Fruit fly (Drosophila melanogaster) whole organism, embryonic: ENCODE measurements around the gene CG31752.

Experiments used
- Aef1 ChIP-seq: fragments of 200-800 bp; sonication (Bioruptor generic); IDR thresholded peaks from 3 replicates; pipeline ENCODE4 v1.3.6; 2022; ENCODE audit warnings: missing biosample characterization, missing genetic modification characterization
- Atf6 ChIP-seq: fragments of 200-800 bp; sonication (Bioruptor generic); IDR thresholded peaks from 2 replicates; pipeline ENCODE4 v1.3.6; 2022; ENCODE audit warnings: missing biosample characterization, missing genetic modification characterization
- Awh ChIP-seq: fragments of 200-800 bp; sonication (Bioruptor generic); IDR thresholded peaks from 2 replicates; pipeline ENCODE4, ENCODE4 v1.3.6; 2022; ENCODE audit warnings: missing biosample characterization, missing genetic modification characterization
- CG10321 ChIP-seq: fragments of 200-800 bp; sonication (Bioruptor generic); IDR thresholded peaks from 2 replicates; pipeline ENCODE4 v1.3.6; 2022; ENCODE audit warnings: missing biosample characterization, missing genetic modification characterization
- CG11085 ChIP-seq: fragments of 200-800 bp; sonication (Bioruptor generic); IDR thresholded peaks from 2 replicates; pipeline ENCODE4 v1.3.6; 2022; ENCODE audit warnings: missing biosample characterization, missing genetic modification characterization
- CG12071 ChIP-seq: fragments of 200-800 bp; sonication (Bioruptor generic); optimal IDR thresholded peaks from 3 replicates; lab custom pipeline; 2018; ENCODE audit warnings: missing biosample characterization, mild to moderate bottlenecking, missing genetic modification characterization
- CG12769 ChIP-seq: fragments of 200-800 bp; sonication (Bioruptor generic); optimal IDR thresholded peaks from 2 replicates; lab custom pipeline; 2019; ENCODE audit warnings: missing biosample characterization, mild to moderate bottlenecking, missing genetic modification characterization, moderate library complexity
- CG14050 ChIP-seq: fragments of 200-800 bp; sonication (Bioruptor generic); IDR thresholded peaks from 3 replicates; pipeline ENCODE4 v1.3.6; 2022; ENCODE audit warnings: missing biosample characterization, missing genetic modification characterization
- CG18011 ChIP-seq: fragments of 200-800 bp; sonication (Bioruptor generic); optimal IDR thresholded peaks from 2 replicates; lab custom pipeline; 2017; ENCODE audit warnings: missing biosample characterization, missing genetic modification characterization, mild to moderate bottlenecking, moderate library complexity, missing genotype
- CG1832 ChIP-seq: fragments of 200-800 bp; sonication (Bioruptor generic); optimal IDR thresholded peaks from 2 replicates; lab custom pipeline; 2017; ENCODE audit warnings: missing biosample characterization, mild to moderate bottlenecking, missing genetic modification characterization, inconsistent platforms
- CG2875 ChIP-seq: fragments of 200-800 bp; sonication (Bioruptor generic); optimal IDR thresholded peaks from 2 replicates; lab custom pipeline; 2017; ENCODE audit warnings: missing biosample characterization, mild to moderate bottlenecking, missing genetic modification characterization, missing genetic modification reagents
- CG30020 ChIP-seq: fragments of 200-800 bp; optimal IDR thresholded peaks from 2 replicates; lab custom pipeline; 2019; ENCODE audit warnings: missing biosample characterization, mild to moderate bottlenecking, missing genetic modification characterization, moderate library complexity
- CG31365 ChIP-seq: fragments of 200-800 bp; sonication (Bioruptor generic); optimal IDR thresholded peaks from 2 replicates; lab custom pipeline; 2018; ENCODE audit warnings: missing biosample characterization, mild to moderate bottlenecking, missing genetic modification characterization
- CG34422 ChIP-seq: fragments of 200-800 bp; sonication (Bioruptor generic); IDR thresholded peaks from 3 replicates; pipeline ENCODE4 v1.3.6; 2022; ENCODE audit warnings: missing biosample characterization, missing genetic modification characterization
- CG42726 ChIP-seq: fragments of 200-800 bp; sonication (Bioruptor generic); IDR thresholded peaks from 2 replicates; pipeline ENCODE4 v1.3.6; 2022; ENCODE audit warnings: missing biosample characterization, missing genetic modification characterization; ENCODE audit not compliant: partially characterized antibody
- CG4360 ChIP-seq: fragments of 200-800 bp; sonication (Bioruptor generic); IDR thresholded peaks from 2 replicates; pipeline ENCODE4 v1.3.6; 2022; ENCODE audit warnings: missing biosample characterization, missing genetic modification characterization
- CG4730 ChIP-seq: fragments of 200-800 bp; sonication (Bioruptor generic); IDR thresholded peaks from 2 replicates; pipeline ENCODE4 v1.3.6; 2022; ENCODE audit warnings: missing biosample characterization, missing genetic modification characterization
- CG6175 ChIP-seq: fragments of 200-800 bp; sonication (Bioruptor generic); IDR thresholded peaks from 3 replicates; pipeline ENCODE4 v1.3.6; 2022; ENCODE audit warnings: missing biosample characterization, missing genetic modification characterization
- CG7745 ChIP-seq: fragments of 200-800 bp; sonication (Bioruptor generic); optimal IDR thresholded peaks from 2 replicates; lab custom pipeline; 2018; ENCODE audit warnings: missing biosample characterization, mild to moderate bottlenecking, missing genetic modification characterization, moderate library complexity
- CG7786 ChIP-seq: fragments of 200-800 bp; sonication (Bioruptor generic); optimal IDR thresholded peaks from 2 replicates; lab custom pipeline; 2016; ENCODE audit warnings: missing biosample characterization, missing genetic modification characterization
- CG9437 ChIP-seq: fragments of 200-800 bp; sonication (Bioruptor generic); optimal IDR thresholded peaks from 2 replicates; lab custom pipeline; 2018; ENCODE audit warnings: missing biosample characterization, mild to moderate bottlenecking, missing genetic modification characterization
- CG9932 ChIP-seq: fragments of 200-800 bp; sonication (Bioruptor generic); IDR thresholded peaks from 2 replicates; pipeline ENCODE4 v1.3.6; 2022; ENCODE audit warnings: missing biosample characterization, missing genetic modification characterization
- Deaf1 ChIP-seq: fragments of 200-800 bp; optimal IDR thresholded peaks from 3 replicates; lab custom pipeline; 2019; ENCODE audit warnings: missing biosample characterization, mild to moderate bottlenecking, missing genetic modification characterization, moderate library complexity
- GATAe ChIP-seq: fragments of 200-800 bp; sonication (Bioruptor generic); conservative IDR thresholded peaks from 2 replicates; pipeline ENCODE4 v1.3.6; 2022; ENCODE audit warnings: missing biosample characterization, missing genetic modification characterization
- Hmx ChIP-seq: fragments of 200-800 bp; sonication (Bioruptor generic); optimal IDR thresholded peaks from 2 replicates; lab custom pipeline; 2016; ENCODE audit warnings: missing biosample characterization, missing genetic modification characterization
- Jarid2 ChIP-seq: fragments of 200-800 bp; sonication (Bioruptor generic); optimal IDR thresholded peaks from 3 replicates; lab custom pipeline; 2017; ENCODE audit warnings: mild to moderate bottlenecking, missing biosample characterization, missing genetic modification reagents, missing genetic modification characterization
- Med ChIP-seq: fragments of 200-800 bp; sonication (Bioruptor generic); peaks from one replicate; lab custom pipeline; 2016; ENCODE audit warnings: missing biosample characterization, missing genetic modification characterization, mild to moderate bottlenecking, inconsistent platforms, moderate library complexity
- Neu2 ChIP-seq: fragments of 200-800 bp; sonication (Bioruptor generic); optimal IDR thresholded peaks from 3 replicates; lab custom pipeline; 2016; ENCODE audit warnings: missing biosample characterization, missing genetic modification characterization, borderline replicate concordance
- Nf-YB ChIP-seq: fragments of 200-800 bp; sonication (Bioruptor generic); optimal IDR thresholded peaks from 3 replicates; lab custom pipeline; 2019; ENCODE audit warnings: missing biosample characterization, mild to moderate bottlenecking, missing genetic modification characterization, moderate library complexity
- Sry-β ChIP-seq: fragments of 200-800 bp; sonication (Bioruptor generic); optimal IDR thresholded peaks from 2 replicates; lab custom pipeline; 2018; ENCODE audit warnings: missing biosample characterization, mild to moderate bottlenecking, missing genetic modification characterization, moderate library complexity
- Taf1 ChIP-seq: fragments of 200-800 bp; sonication (Bioruptor generic); IDR thresholded peaks from 2 replicates; pipeline ENCODE4 v1.3.6; 2022; ENCODE audit warnings: missing biosample characterization, missing genetic modification characterization
- bbx ChIP-seq: fragments of 200-800 bp; sonication (Bioruptor generic); IDR thresholded peaks from 2 replicates; pipeline ENCODE4 v1.3.6; 2022; ENCODE audit warnings: missing biosample characterization, missing genetic modification characterization; ENCODE audit not compliant: partially characterized antibody
- bsh ChIP-seq, 2 experiments: fragments of 200-800 bp; sonication (Bioruptor generic); optimal IDR thresholded peaks; 2 replicates each; lab custom pipeline; 2017 to 2018; ENCODE audit warnings: mild to moderate bottlenecking in 2 of 2, missing biosample characterization in 2 of 2, missing genetic modification characterization in 2 of 2, moderate library complexity in 1 of 2
- caup ChIP-seq: fragments of 200-800 bp; sonication (Bioruptor generic); optimal IDR thresholded peaks from 3 replicates; lab custom pipeline; 2017; ENCODE audit warnings: missing biosample characterization, mild to moderate bottlenecking, missing genetic modification characterization, moderate library complexity; ENCODE audit not compliant: severe bottlenecking
- crc ChIP-seq: fragments of 200-800 bp; sonication (Bioruptor generic); optimal IDR thresholded peaks from 2 replicates; lab custom pipeline; 2016; ENCODE audit warnings: missing biosample characterization, missing genetic modification characterization
- crol ChIP-seq: fragments of 200-800 bp; sonication (Bioruptor generic); IDR thresholded peaks from 2 replicates; pipeline ENCODE4 v1.3.6; 2022; ENCODE audit warnings: missing biosample characterization, missing genetic modification characterization
- dati ChIP-seq: fragments of 200-800 bp; sonication (Bioruptor generic); IDR thresholded peaks from 2 replicates; pipeline ENCODE4 v1.3.6; 2022; ENCODE audit warnings: missing biosample characterization, missing genetic modification characterization
- gcm ChIP-seq: fragments of 200-800 bp; sonication (Bioruptor generic); optimal IDR thresholded peaks from 2 replicates; lab custom pipeline; 2019; ENCODE audit warnings: missing biosample characterization, mild to moderate bottlenecking, missing genetic modification characterization, moderate library complexity
- h ChIP-seq: fragments of >200 bp; optimal IDR thresholded peaks from 2 replicates; lab custom pipeline; 2017
- ham ChIP-seq: fragments of 200-800 bp; sonication (Bioruptor generic); IDR thresholded peaks from 2 replicates; pipeline ENCODE4 v1.3.6; 2022; ENCODE audit warnings: missing biosample characterization, missing genetic modification characterization
- hb ChIP-seq: fragments of 200-800 bp; sonication (Bioruptor generic); IDR thresholded peaks from 3 replicates; pipeline ENCODE4 v1.3.6; 2022; ENCODE audit warnings: missing biosample characterization, missing genetic modification characterization; ENCODE audit not compliant: partially characterized antibody
- hbn ChIP-seq: fragments of 200-800 bp; sonication (Bioruptor generic); IDR thresholded peaks from 2 replicates; pipeline ENCODE4 v1.3.6; 2022; ENCODE audit warnings: missing biosample characterization, missing genetic modification characterization; ENCODE audit not compliant: partially characterized antibody
- kah ChIP-seq: fragments of 200-800 bp; sonication (Bioruptor generic); optimal IDR thresholded peaks from 2 replicates; lab custom pipeline; 2018; ENCODE audit warnings: missing biosample characterization, mild to moderate bottlenecking, missing genetic modification characterization
- pho ChIP-seq: fragments of 200-800 bp; sonication (Bioruptor generic); optimal IDR thresholded peaks from 2 replicates; lab custom pipeline; 2016; ENCODE audit warnings: missing biosample characterization, missing genetic modification characterization
- prd ChIP-seq, 3 experiments: fragments of >200 bp in 2 of 3; fragments of 200-800 bp in 1 of 3; sonication (Bioruptor generic) in 1 of 3; optimal IDR thresholded peaks in 2 of 3; IDR thresholded peaks in 1 of 3; 2 replicates in 2 of 3; 3 replicates in 1 of 3; pipeline versions ENCODE4 v1.3.6 to Lab custom; 2017 to 2022; ENCODE audit warnings: missing biosample characterization in 1 of 3, missing genetic modification characterization in 1 of 3
- ranshi ChIP-seq: fragments of 200-800 bp; sonication (Bioruptor generic); IDR thresholded peaks from 2 replicates; pipeline ENCODE4 v1.3.6; 2022; ENCODE audit warnings: missing biosample characterization, missing genetic modification characterization
- tap ChIP-seq: fragments of 200-800 bp; optimal IDR thresholded peaks from 3 replicates; lab custom pipeline; 2019; ENCODE audit warnings: missing biosample characterization, mild to moderate bottlenecking, missing genetic modification characterization, moderate library complexity
- unc-4 ChIP-seq: fragments of 200-800 bp; sonication (Bioruptor generic); IDR thresholded peaks from 2 replicates; pipeline ENCODE4 v1.3.6; 2022; ENCODE audit warnings: missing biosample characterization, missing genetic modification characterization; ENCODE audit not compliant: partially characterized antibody

The CG31752 gene

DNA sequence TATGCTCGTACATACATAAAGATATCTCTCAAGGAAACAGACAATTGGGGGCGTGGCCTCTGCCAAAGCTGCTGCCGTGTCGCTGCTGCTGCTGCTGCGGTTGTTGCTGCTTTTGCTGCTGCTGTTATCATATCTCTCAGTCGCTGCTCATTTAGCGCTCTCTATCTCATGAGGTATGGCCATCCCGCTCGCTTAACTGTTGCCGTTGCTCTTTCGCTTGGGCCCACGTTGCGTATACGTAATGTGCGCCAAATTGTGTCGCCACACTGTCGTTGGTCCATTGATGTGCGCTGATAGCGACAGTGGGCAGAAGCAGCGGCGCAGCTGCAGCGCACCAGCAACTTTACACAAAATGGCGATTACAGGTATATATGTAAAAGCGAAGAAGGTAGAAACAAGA is 44.7 kb downstream of the CG31752 start (continued):
- TF ChIP-seq prd (optimal IDR thresholded peaks at IDR 0.05; lab: Kevin White, UChicago) (no peak), prd (GFP tag; IDR thresholded peaks at IDR 0.05; lab: Robert Waterston, UW) (no peak), CG9437 (GFP tag; lab: Kevin White, UChicago) (peak; percentile 2), CG18011 (GFP tag; lab: Kevin White, UChicago) (no peak), hb (GFP tag; lab: Robert Waterston, UW) (0 out of 3 replicates have a peak, but pooled peaks have one; percentile 19), CG34422 (GFP tag; lab: Robert Waterston, UW) (no peak), CG10321 (GFP tag; lab: Robert Waterston, UW) (peak; percentile 92), hbn (GFP tag; lab: Robert Waterston, UW) (no peak), CG1832 (GFP tag; lab: Kevin White, UChicago) (peak; percentile 52), Nf-YB (GFP tag; lab: Kevin White, UChicago) (peak; percentile 64), CG6175 (GFP tag; lab: Robert Waterston, UW) (0 out of 3 replicates have a peak, but pooled peaks have one; percentile 41), Med (GFP tag; lab: Kevin White, UChicago) (peak; percentile 75), Awh (no peak)

DNA sequence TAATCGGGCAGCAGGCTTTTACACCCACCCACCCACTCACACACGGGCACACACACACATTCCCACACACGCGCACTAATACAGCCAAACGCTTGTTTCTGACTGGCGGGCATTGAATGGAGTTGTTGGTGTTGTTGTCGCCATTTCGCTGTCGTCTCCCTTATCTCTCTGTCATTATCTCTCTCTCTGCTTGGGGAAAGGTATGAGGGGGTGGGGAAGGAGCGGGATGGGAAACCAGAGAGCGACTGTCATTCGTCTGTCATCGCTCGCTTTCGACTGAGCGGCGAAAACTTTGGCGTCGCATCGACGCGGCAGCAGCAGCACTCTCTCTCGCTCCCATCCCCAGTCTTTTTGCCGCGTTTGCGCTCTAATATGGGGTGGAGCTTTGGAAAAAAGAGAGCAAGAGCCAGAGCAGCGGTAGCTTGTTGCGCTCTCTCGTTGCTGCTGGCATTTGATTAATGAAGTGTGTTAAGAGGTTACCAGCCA is 45.1 kb downstream of the CG31752 start:
- TF ChIP-seq CG12769 (tag; lab: Kevin White, UChicago) (no peak), Atf6 (GFP tag; lab: Robert Waterston, UW) (no peak), Hmx (GFP tag; lab: Kevin White, UChicago) (no peak), bsh (GFP tag; optimal IDR thresholded peaks at IDR 0.05; lab: Kevin White, UChicago) (no peak), pho (no peak), tap (tag; lab: Kevin White, UChicago) (no peak), Deaf1 (tag; lab: Kevin White, UChicago) (peak; percentile 78), gcm (GFP tag; lab: Kevin White, UChicago) (no peak), CG4360 (peak; percentile 60), ranshi (no peak), Sry-β (GFP tag; lab: Kevin White, UChicago) (no peak), CG9932 (GFP tag; lab: Robert Waterston, UW) (no peak), dati (no peak), CG14050 (GFP tag; lab: Robert Waterston, UW) (no peak), caup (GFP tag; lab: Kevin White, UChicago) (no peak), GATAe (GFP tag; lab: Robert Waterston, UW) (peak; percentile 73), hb (GFP tag; lab: Robert Waterston, UW) (no peak), CG42726 (no peak), CG7786 (GFP tag; lab: Kevin White, UChicago) (no peak), crol (GFP tag; lab: Robert Waterston, UW) (peak; percentile 85), Taf1 (GFP tag; lab: Robert Waterston, UW) (no peak), Jarid2 (GFP tag; lab: Kevin White, UChicago) (peak; percentile 29), CG12071 (GFP tag; lab: Kevin White, UChicago) (peak; percentile 23), prd (optimal IDR thresholded peaks at IDR 0.05; lab: Kevin White, UChicago) (no peak), prd (GFP tag; IDR thresholded peaks at IDR 0.05; lab: Robert Waterston, UW) (no peak), Awh (no peak), CG31365 (tag; lab: Kevin White, UChicago) (no peak), CG4730 (GFP tag; lab: Robert Waterston, UW) (no peak), crc (GFP tag; lab: Kevin White, UChicago) (no peak), CG11085 (GFP tag; lab: Robert Waterston, UW) (no peak), bbx (GFP tag; lab: Robert Waterston, UW) (no peak), Aef1 (no peak), CG30020 (tag; lab: Kevin White, UChicago) (no peak), h (lab: Kevin White, UChicago) (no peak), ham (GFP tag; lab: Robert Waterston, UW) (peak; percentile 45; the same call in 1 of the 2 replicates), CG7745 (tag; lab: Kevin White, UChicago) (no peak), CG2875 (GFP tag; lab: Kevin White, UChicago) (no peak), unc-4 (GFP tag; lab: Robert Waterston, UW) (no peak), kah (GFP tag; lab: Kevin White, UChicago) (no peak), Neu2 (GFP tag; lab: Kevin White, UChicago) (no peak)
